Fruit fly (Drosophila melanogaster) whole organism: Measurements from ENCODE around the gene CG4133.

ENCODE experiments used
- CG8478 ChIP-seq: fragments of >200 bp; optimal IDR thresholded peaks from 2 replicates; lab custom pipeline; 2018; ENCODE audit warnings: inconsistent platforms
- Dll ChIP-seq: fragments of >200 bp; optimal IDR thresholded peaks from 2 replicates; lab custom pipeline; 2017
- pan ChIP-seq: fragments of >200 bp; optimal IDR thresholded peaks from 2 replicates; lab custom pipeline; 2017
- psq ChIP-seq: fragments of >200 bp; optimal IDR thresholded peaks from 2 replicates; lab custom pipeline; 2017
- usp ChIP-seq: fragments of >200 bp; optimal IDR thresholded peaks from 2 replicates; lab custom pipeline; 2017; ENCODE audit warnings: missing biosample characterization, missing genetic modification characterization, mixed read lengths

DNA sequence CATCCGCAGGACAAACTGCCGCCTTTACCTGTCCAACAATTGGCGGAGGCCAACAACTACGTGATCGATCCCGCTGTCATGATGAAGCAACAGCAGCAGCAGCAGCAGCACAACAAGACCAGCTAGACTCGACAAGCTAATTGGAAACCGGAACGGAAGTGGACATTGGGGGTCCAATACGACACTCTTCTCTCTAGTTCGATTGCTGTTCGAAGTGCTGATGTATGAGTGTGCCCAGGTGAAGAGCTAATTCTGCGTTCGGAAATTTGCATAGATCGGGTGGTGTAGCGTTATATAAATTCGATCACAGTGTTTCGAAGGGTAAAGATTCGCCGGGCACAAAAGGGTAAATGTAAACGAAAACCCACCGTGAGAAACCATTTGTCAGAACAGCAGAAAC is 8.2 kb upstream of the CG4133 start:
- no peak for TF ChIP-seq psq
- TF ChIP-seq usp, result no peak
- TF ChIP-seq pan, result no peak
- TF ChIP-seq CG8478, result no peak
- TF ChIP-seq Dll (lab: Kevin White, UChicago), result no peak
